Worm (Caenorhabditis elegans) whole organism, early embryonic: ENCODE measurements around the gene npp-23.

Source experiments
- F13C5.2 ChIP-seq: sonication (generic microtip); optimal IDR thresholded peaks from 2 replicates; lab custom pipeline; 2017; ENCODE audit warnings: mild to moderate bottlenecking, missing genetic modification characterization, inconsistent platforms, missing compliant biosample characterization
- ama-1 ChIP-seq: fragments of 150-350 bp; optimal IDR thresholded peaks from 2 replicates; lab custom pipeline; 2014
- tbx-11 ChIP-seq: fragments of 200-800 bp; sonication (Bioruptor generic); IDR thresholded peaks from 2 replicates; pipeline ENCODE4 v1.3.6; 2022; ENCODE audit warnings: missing genetic modification characterization, missing compliant biosample characterization

- TF ChIP-seq ama-1 (lab: Kevin White, UChicago) (no peak), tbx-11 (GFP tag; lab: Robert Waterston, UW) (no peak), F13C5.2 (tag; lab: Kevin White, UChicago) (no peak)
Measured at ce11 chrIV:8886228-8886627, 16.7 kb upstream of the npp-23 start, which contains the start of gene C09G9.5.
